Fruit fly (Drosophila melanogaster): ENCODE measurements around the gene CG13068.

Gene CG13068

dm6 chr3L:16305820-16306650 is 36.8 kb downstream of the CG13068 start, which contains the start of the genes CG13043 and CG13063 (continued):
- TF ChIP-seq CG13424 (tag; optimal IDR thresholded peaks at IDR 0.05) (peak; percentile 34), pita (GFP tag; optimal IDR thresholded peaks at IDR 0.05) (no peak), PHDP (tag; optimal IDR thresholded peaks at IDR 0.05) (peak; percentile 3), CG7839 (tag; optimal IDR thresholded peaks at IDR 0.05) (peak; percentile 26), CG2199 (GFP tag; IDR thresholded peaks at IDR 0.05) (no peak), Eip74EF (GFP tag; optimal IDR thresholded peaks at IDR 0.05) (peak in 1 of 2 experiments; percentile 5), CG2678 (tag; optimal IDR thresholded peaks at IDR 0.05) (peak; percentile 42), repo (GFP tag; optimal IDR thresholded peaks at IDR 0.05) (no peak), B-H2 (GFP tag; optimal IDR thresholded peaks at IDR 0.05) (no peak), CG32532 (GFP tag; IDR thresholded peaks at IDR 0.05) (no peak), MBD-R2 (GFP tag; IDR thresholded peaks at IDR 0.05) (no peak), CG4328 (GFP tag; optimal IDR thresholded peaks at IDR 0.05) (no peak), CG11456 (GFP tag; IDR thresholded peaks at IDR 0.05) (no peak), Sox102F (GFP tag; optimal IDR thresholded peaks at IDR 0.05) (peak; percentile 35), Xbp1 (GFP tag; optimal IDR thresholded peaks at IDR 0.05) (no peak), row (GFP tag; IDR thresholded peaks at IDR 0.05) (peak; percentile 41; the same call in 1 of the 3 replicates), tin (GFP tag; optimal IDR thresholded peaks at IDR 0.05) (no peak), phol (tag; optimal IDR thresholded peaks at IDR 0.05) (no peak), CG14441 (GFP tag; IDR thresholded peaks at IDR 0.05) (0 out of 2 replicates have a peak, but pooled peaks have one; percentile 27), bowl (GFP tag; IDR thresholded peaks at IDR 0.05) (no peak), CG13123 (GFP tag; optimal IDR thresholded peaks at IDR 0.05) (no peak), hb (GFP tag; IDR thresholded peaks at IDR 0.05; ENCODE audit: partially characterized antibody) (no peak), CG10209 (GFP tag; optimal IDR thresholded peaks at IDR 0.05) (no peak), Ets65A (GFP tag) (no peak), h (optimal IDR thresholded peaks at IDR 0.05) (no peak), hth (optimal IDR thresholded peaks at IDR 0.05) (no peak), Dad (GFP tag; optimal IDR thresholded peaks at IDR 0.05) (no peak), CHES-1-like (GFP tag; optimal IDR thresholded peaks at IDR 0.05) (no peak), Deaf1 (tag; optimal IDR thresholded peaks at IDR 0.05) (peak; percentile 18), ap (GFP tag; IDR thresholded peaks at IDR 0.05) (no peak), toy (GFP tag; IDR thresholded peaks at IDR 0.05) (no peak), kay (GFP tag; optimal IDR thresholded peaks at IDR 0.05) (no peak), Ptx1 (GFP tag; IDR thresholded peaks at IDR 0.05) (peak; percentile 35; the same call in 1 of the 2 replicates), Hsf (GFP tag; optimal IDR thresholded peaks at IDR 0.05) (no peak), tap (tag; optimal IDR thresholded peaks at IDR 0.05) (peak; percentile 22), Ets97D (GFP tag; optimal IDR thresholded peaks at IDR 0.05) (no peak), nmo (GFP tag; optimal IDR thresholded peaks at IDR 0.05) (peak; percentile 10), gsb-n (tag; optimal IDR thresholded peaks at IDR 0.05) (peak; percentile 58), CG31441 (GFP tag; IDR thresholded peaks at IDR 0.05) (0 out of 2 replicates have a peak, but pooled peaks have one; percentile 23), CG6854 (GFP tag; optimal IDR thresholded peaks at IDR 0.05) (no peak), Hey (tag; optimal IDR thresholded peaks at IDR 0.05) (no peak), ci (GFP tag; IDR thresholded peaks at IDR 0.05) (0 out of 3 replicates have a peak, but pooled peaks have one; percentile 32), cas (GFP tag; IDR thresholded peaks at IDR 0.05) (no peak), eve (GFP tag; optimal IDR thresholded peaks at IDR 0.05) (no peak), Usf (GFP tag; optimal IDR thresholded peaks at IDR 0.05) (no peak), CG18619 (GFP tag; optimal IDR thresholded peaks at IDR 0.05) (no peak), Sox100B (GFP tag; optimal IDR thresholded peaks at IDR 0.05) (peak; percentile 32), CG11093 (GFP tag; IDR thresholded peaks at IDR 0.05) (no peak), NK7.1 (GFP tag; optimal IDR thresholded peaks at IDR 0.05) (no peak), CG6175 (GFP tag; IDR thresholded peaks at IDR 0.05) (no peak), nerfin-1 (tag; optimal IDR thresholded peaks at IDR 0.05) (no peak)
